Fruit fly (Drosophila melanogaster) S2 (cell line): ENCODE measurements around the gene Traf6.

Experiments
- CG8478 ChIP-seq: fragments of >200 bp; optimal IDR thresholded peaks from 2 replicates; lab custom pipeline; 2018
- CTCF ChIP-seq, 2 experiments: fragments of >200 bp; optimal IDR thresholded peaks; 2 replicates each; lab custom pipeline; 2018

dm6 chrX:8177030-8177349, 19.8 kb upstream of the Traf6 start, which contains the start of gene slpr:
- TF ChIP-seq CG8478 (lab: Kevin White, UChicago) = no peak
- TF ChIP-seq CTCF (optimal IDR thresholded peaks at IDR 0.05; lab: Kevin White, UChicago) = no peak
